Worm (Caenorhabditis elegans) whole organism, L3 larva: ENCODE results near the gene mrp-5.

ENCODE experiments used
- R02D3.7 ChIP-seq: fragments of 150-350 bp; optimal IDR thresholded peaks from 2 replicates; lab custom pipeline; 2014; ENCODE audit warnings: missing biosample characterization, missing genetic modification characterization
- ZK546.5 ChIP-seq: sonication (generic microtip); optimal IDR thresholded peaks from 2 replicates; lab custom pipeline; 2017; ENCODE audit warnings: missing biosample characterization, missing genetic modification characterization
- ama-1 ChIP-seq: fragments of 150-350 bp; optimal IDR thresholded peaks from 2 replicates; lab custom pipeline; 2018
- ceh-16 ChIP-seq: sonication (generic microtip); optimal IDR thresholded peaks from 2 replicates; lab custom pipeline; 2017; ENCODE audit warnings: missing biosample characterization, missing genetic modification characterization
- ceh-28 ChIP-seq: fragments of 150-350 bp; optimal IDR thresholded peaks from 2 replicates; lab custom pipeline; 2014; ENCODE audit warnings: missing biosample characterization, missing genetic modification reagents, missing genetic modification characterization
- ceh-82 ChIP-seq: fragments of 150-350 bp; optimal IDR thresholded peaks from 2 replicates; lab custom pipeline; 2014; ENCODE audit warnings: missing biosample characterization, missing genetic modification characterization
- ceh-9 ChIP-seq: sonication (generic microtip); optimal IDR thresholded peaks from 2 replicates; lab custom pipeline; 2018; ENCODE audit warnings: missing biosample characterization, missing genetic modification characterization
- egl-5 ChIP-seq: fragments of 150-350 bp; optimal IDR thresholded peaks from 2 replicates; lab custom pipeline; 2017; ENCODE audit warnings: missing biosample characterization, missing genetic modification reagents, missing genetic modification characterization, inconsistent platforms
- elt-1 ChIP-seq: fragments of 150-350 bp; optimal IDR thresholded peaks from 2 replicates; lab custom pipeline; 2014; ENCODE audit warnings: missing biosample characterization, missing genetic modification characterization
- elt-3 ChIP-seq, 3 experiments: fragments of 150-350 bp in 1 of 3; sonication (generic microtip) in 2 of 3; optimal IDR thresholded peaks; 2 replicates in 2 of 3; 4 replicates in 1 of 3; lab custom pipeline; 2014 to 2017; ENCODE audit warnings: missing biosample characterization in 3 of 3, missing genetic modification characterization in 3 of 3
- eor-1 ChIP-seq, 2 experiments: fragments of 150-350 bp; optimal IDR thresholded peaks; 2 replicates each; lab custom pipeline; 2014 to 2018; ENCODE audit warnings: missing biosample characterization in 2 of 2, missing genetic modification characterization in 2 of 2
- fkh-10 ChIP-seq: sonication (generic microtip); optimal IDR thresholded peaks from 2 replicates; lab custom pipeline; 2017; ENCODE audit warnings: missing biosample characterization, missing genetic modification reagents, missing genetic modification characterization
- fkh-2 ChIP-seq: fragments of 150-350 bp; optimal IDR thresholded peaks from 2 replicates; lab custom pipeline; 2014; ENCODE audit warnings: missing biosample characterization, missing genetic modification reagents, missing genetic modification characterization
- hmg-11 ChIP-seq: sonication (generic microtip); optimal IDR thresholded peaks from 2 replicates; lab custom pipeline; 2016; ENCODE audit warnings: missing genetic modification characterization, missing compliant biosample characterization
- jun-1 ChIP-seq: fragments of 150-350 bp; optimal IDR thresholded peaks from 2 replicates; lab custom pipeline; 2014; ENCODE audit warnings: missing biosample characterization, missing genetic modification reagents, missing genetic modification characterization
- lin-15B ChIP-seq: fragments of 150-350 bp; optimal IDR thresholded peaks from 2 replicates; lab custom pipeline; 2014; ENCODE audit warnings: missing biosample characterization, missing genetic modification characterization
- lsy-12 ChIP-seq: sonication (generic microtip); optimal IDR thresholded peaks from 2 replicates; lab custom pipeline; 2016; ENCODE audit warnings: mild to moderate bottlenecking, missing genetic modification characterization, missing compliant biosample characterization
- mdl-1 ChIP-seq: fragments of 150-350 bp; optimal IDR thresholded peaks from 2 replicates; lab custom pipeline; 2014; ENCODE audit warnings: missing biosample characterization, missing genetic modification characterization
- mml-1 ChIP-seq: fragments of 150-350 bp; sonication (generic microtip); optimal IDR thresholded peaks from 3 replicates; lab custom pipeline; 2014; ENCODE audit warnings: missing biosample characterization, missing genetic modification characterization
- nfya-1 ChIP-seq: sonication (generic microtip); optimal IDR thresholded peaks from 2 replicates; lab custom pipeline; 2017; ENCODE audit warnings: missing genetic modification characterization, mild to moderate bottlenecking, missing compliant biosample characterization, antibody characterized with exemption, moderate library complexity; ENCODE audit not compliant: insufficient read depth
- nhr-11 ChIP-seq: fragments of 150-350 bp; optimal IDR thresholded peaks from 2 replicates; lab custom pipeline; 2014; ENCODE audit warnings: missing biosample characterization, missing genetic modification characterization
- nhr-12 ChIP-seq: fragments of 150-350 bp; optimal IDR thresholded peaks from 2 replicates; lab custom pipeline; 2014; ENCODE audit warnings: missing biosample characterization, missing genetic modification characterization
- nhr-23 ChIP-seq: fragments of 150-350 bp; optimal IDR thresholded peaks from 2 replicates; lab custom pipeline; 2014; ENCODE audit warnings: missing biosample characterization, missing genetic modification reagents, missing genetic modification characterization
- nhr-237 ChIP-seq: fragments of 150-350 bp; optimal IDR thresholded peaks from 2 replicates; lab custom pipeline; 2014; ENCODE audit warnings: missing biosample characterization, missing genetic modification characterization
- nhr-25 ChIP-seq: sonication (generic microtip); optimal IDR thresholded peaks from 2 replicates; lab custom pipeline; 2017; ENCODE audit warnings: missing biosample characterization, missing genetic modification characterization
- nhr-28 ChIP-seq: fragments of 150-350 bp; optimal IDR thresholded peaks from 2 replicates; lab custom pipeline; 2014; ENCODE audit warnings: missing biosample characterization, missing genetic modification characterization
- nhr-43 ChIP-seq: sonication (generic microtip); optimal IDR thresholded peaks from 2 replicates; lab custom pipeline; 2016; ENCODE audit warnings: mild to moderate bottlenecking, missing genetic modification characterization, missing compliant biosample characterization; ENCODE audit not compliant: poor library complexity, severe bottlenecking
- nhr-67 ChIP-seq: fragments of 150-350 bp; optimal IDR thresholded peaks from 2 replicates; lab custom pipeline; 2014; ENCODE audit warnings: missing biosample characterization, missing genetic modification characterization
- nhr-76 ChIP-seq: fragments of 150-350 bp; sonication (generic microtip); optimal IDR thresholded peaks from 5 replicates; lab custom pipeline; 2014; ENCODE audit warnings: missing biosample characterization, missing genetic modification characterization
- nhr-77 ChIP-seq: fragments of 150-350 bp; optimal IDR thresholded peaks from 2 replicates; lab custom pipeline; 2014; ENCODE audit warnings: missing biosample characterization, missing genetic modification characterization
- pha-4 ChIP-seq: fragments of 150-350 bp; optimal IDR thresholded peaks from 2 replicates; lab custom pipeline; 2014; ENCODE audit warnings: missing biosample characterization, missing genetic modification reagents, missing genetic modification characterization
- pqm-1 ChIP-seq: fragments of 150-350 bp; optimal IDR thresholded peaks from 2 replicates; lab custom pipeline; 2017; ENCODE audit warnings: missing biosample characterization, missing genetic modification characterization, inconsistent platforms
- sea-2 ChIP-seq: fragments of 150-350 bp; sonication (generic microtip); optimal IDR thresholded peaks from 4 replicates; lab custom pipeline; 2014; ENCODE audit warnings: missing biosample characterization, missing genetic modification reagents, missing genetic modification characterization
- snpc-4 ChIP-seq: fragments of 150-350 bp; optimal IDR thresholded peaks from 2 replicates; lab custom pipeline; 2014; ENCODE audit warnings: missing biosample characterization, missing genetic modification characterization
- tbx-2 ChIP-seq: sonication (generic microtip); optimal IDR thresholded peaks from 2 replicates; lab custom pipeline; 2016; ENCODE audit warnings: mild to moderate bottlenecking, missing genetic modification characterization, missing compliant biosample characterization
- unc-39 ChIP-seq: sonication (generic microtip); optimal IDR thresholded peaks from 4 replicates; lab custom pipeline; 2017; ENCODE audit warnings: missing biosample characterization, missing genetic modification characterization
- unc-62 ChIP-seq: fragments of 150-350 bp; sonication (generic microtip); optimal IDR thresholded peaks from 4 replicates; lab custom pipeline; 2014; ENCODE audit warnings: missing biosample characterization, missing genetic modification reagents, missing genetic modification characterization
- zag-1 ChIP-seq: fragments of 150-350 bp; optimal IDR thresholded peaks from 2 replicates; lab custom pipeline; 2014; ENCODE audit warnings: missing biosample characterization, missing genetic modification characterization
- ztf-11 ChIP-seq: fragments of 150-350 bp; optimal IDR thresholded peaks from 2 replicates; lab custom pipeline; 2014; ENCODE audit warnings: missing biosample characterization, missing genetic modification characterization
- ztf-4 ChIP-seq: fragments of 150-350 bp; optimal IDR thresholded peaks from 2 replicates; lab custom pipeline; 2014; ENCODE audit warnings: missing biosample characterization, missing genetic modification characterization

Gene mrp-5

ce11 chrX:14946217-14946463 lies at the start of gene mrp-5:
TSS of gene mrp-5 (minus strand) at chrX:14946317.
- TF ChIP-seq tbx-2 (tag; lab: Kevin White, UChicago) (no peak), lsy-12 (tag; lab: Kevin White, UChicago) (no peak), ama-1 (no peak), elt-1 (tag; lab: Kevin White, UChicago) (no peak), nfya-1 (no peak), ZK546.5 (no peak), nhr-23 (no peak), ztf-11 (tag; lab: Kevin White, UChicago) (no peak), nhr-237 (tag; lab: Kevin White, UChicago) (no peak), ceh-82 (tag; lab: Kevin White, UChicago) (no peak), zag-1 (no peak), hmg-11 (no peak), fkh-2 (tag; lab: Kevin White, UChicago) (no peak), nhr-28 (tag; lab: Kevin White, UChicago) (no peak), lin-15B (tag; lab: Kevin White, UChicago) (no peak), eor-1 (tag; optimal IDR thresholded peaks at IDR 0.05; lab: Kevin White, UChicago) (no peak), nhr-43 (no peak), nhr-25 (tag; lab: Kevin White, UChicago) (no peak)

ce11 chrX:14993744-14994143 lies 47.6 kb upstream of the mrp-5 start:
- no peak for TF ChIP-seq eor-1 (tag; optimal IDR thresholded peaks at IDR 0.05; lab: Kevin White, UChicago)
- no peak for TF ChIP-seq ZK546.5
- TF ChIP-seq elt-1 (tag; lab: Kevin White, UChicago) = no peak
- no peak for TF ChIP-seq nhr-28 (tag; lab: Kevin White, UChicago)
- no peak for TF ChIP-seq nhr-77 (tag; lab: Kevin White, UChicago)
- no peak for TF ChIP-seq mml-1 (tag; lab: Kevin White, UChicago)
- TF ChIP-seq nhr-12 (tag; lab: Kevin White, UChicago) = no peak
- TF ChIP-seq nhr-25 (tag; lab: Kevin White, UChicago) = no peak
- TF ChIP-seq fkh-2 (tag; lab: Kevin White, UChicago) = no peak
- no peak for TF ChIP-seq nhr-43
- no peak for TF ChIP-seq elt-3 (tag; optimal IDR thresholded peaks at IDR 0.05; lab: Kevin White, UChicago)
- TF ChIP-seq ztf-4 (tag; lab: Kevin White, UChicago) = no peak
- no peak for TF ChIP-seq tbx-2 (tag; lab: Kevin White, UChicago)
- TF ChIP-seq sea-2 (GFP tag; lab: Kevin White, UChicago) = no peak
- TF ChIP-seq, all 47 proteins: peak for 0

DNA sequence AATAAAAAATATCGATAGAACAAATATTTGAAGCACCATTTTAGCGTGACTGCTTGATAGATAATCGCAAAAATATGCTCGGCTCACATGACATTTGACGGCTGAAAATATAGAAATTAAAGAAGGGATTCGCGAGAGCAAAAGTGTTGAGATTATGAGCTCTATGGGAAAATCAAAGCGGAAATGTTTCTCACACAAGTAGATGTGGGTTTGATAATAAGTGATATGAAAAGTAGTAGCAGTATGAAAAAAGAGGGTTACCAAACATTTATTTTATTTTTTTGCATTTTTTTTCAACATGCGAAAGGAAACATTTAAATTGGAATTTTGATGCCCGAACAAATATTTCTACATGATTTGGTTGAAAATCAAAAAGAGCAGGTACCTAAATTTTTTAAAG lies 45.2 kb upstream of the mrp-5 start, which contains the start of gene iglr-1:
Gene iglr-1 (minus strand): TSS at position 101 of the 400 bp plus-strand sequence.
- no peak for TF ChIP-seq nhr-237 (tag; lab: Kevin White, UChicago)
- TF ChIP-seq nhr-67 (tag; lab: Kevin White, UChicago) = no peak
- TF ChIP-seq snpc-4 (tag; lab: Kevin White, UChicago) = no peak
- no peak for TF ChIP-seq nhr-23
- no peak for TF ChIP-seq ztf-11 (tag; lab: Kevin White, UChicago)
- TF ChIP-seq, all 47 proteins: peak for 0

DNA sequence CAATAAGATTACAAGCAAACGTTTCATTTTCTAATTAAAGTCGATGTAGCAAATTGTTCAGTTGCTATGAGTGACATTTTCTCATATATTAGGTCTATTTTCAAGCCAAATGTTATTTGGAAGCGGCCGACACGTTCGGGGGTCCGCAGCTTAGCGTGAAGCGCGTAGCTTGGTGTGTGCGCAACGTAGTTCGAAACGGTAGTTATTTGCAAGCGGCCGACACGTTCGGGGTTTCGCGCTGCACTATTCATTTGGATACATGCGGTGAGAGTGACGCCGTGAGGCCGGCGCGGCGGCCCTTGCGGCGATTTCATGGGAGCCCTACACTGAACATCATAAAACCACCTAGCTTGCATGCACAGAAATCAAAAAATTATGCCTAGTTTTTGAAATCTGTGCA lies 42.0 kb upstream of the mrp-5 start:
- peak; percentile 40 for TF ChIP-seq snpc-4 (tag; lab: Kevin White, UChicago)
- TF ChIP-seq ceh-82 (tag; lab: Kevin White, UChicago) = no peak

DNA sequence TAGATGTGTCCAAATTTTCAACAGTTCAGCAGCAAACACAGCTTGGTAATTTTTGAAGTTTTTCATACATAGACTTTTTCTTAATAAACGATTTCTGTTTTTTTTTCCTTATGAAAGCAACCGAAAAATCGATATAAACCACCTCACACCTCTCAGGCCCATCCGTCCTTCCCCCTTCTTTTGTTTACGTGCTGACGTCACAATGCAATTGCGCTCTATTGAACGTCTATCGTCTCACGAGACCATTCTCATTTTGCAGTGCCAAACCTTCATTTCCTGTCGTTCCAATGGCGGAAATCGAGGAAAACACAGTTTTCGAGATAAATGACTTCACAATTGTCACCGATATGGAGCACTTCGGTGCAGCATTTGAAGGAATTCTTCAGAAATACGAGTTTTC lies 37.2 kb upstream of the mrp-5 start, which contains the start of gene rbg-1:
Gene rbg-1 (plus strand): TSS at position 260 of the 400 bp plus-strand sequence.
- peak; percentile 77 for TF ChIP-seq lin-15B (tag; lab: Kevin White, UChicago)
- TF ChIP-seq nhr-237 (tag; lab: Kevin White, UChicago) = no peak
- TF ChIP-seq jun-1 = peak; percentile 61
- TF ChIP-seq eor-1 (tag; optimal IDR thresholded peaks at IDR 0.05; lab: Kevin White, UChicago) = no peak
- TF ChIP-seq nhr-25 (tag; lab: Kevin White, UChicago) = peak; percentile 87
- TF ChIP-seq ceh-16 (tag; lab: Kevin White, UChicago) = no peak
- no peak for TF ChIP-seq nhr-43
- TF ChIP-seq tbx-2 (tag; lab: Kevin White, UChicago) = no peak
- TF ChIP-seq unc-62 (GFP tag; lab: Kevin White, UChicago) = no peak
- peak; percentile 79 for TF ChIP-seq ceh-28 (tag; lab: Kevin White, UChicago)
- no peak for TF ChIP-seq unc-39
- TF ChIP-seq fkh-2 (tag; lab: Kevin White, UChicago) = peak; percentile 80
- peak; percentile 50 for TF ChIP-seq sea-2 (GFP tag; lab: Kevin White, UChicago)
- no peak for TF ChIP-seq nhr-12 (tag; lab: Kevin White, UChicago)
- TF ChIP-seq fkh-10 = peak; percentile 15
- no peak for TF ChIP-seq ztf-11 (tag; lab: Kevin White, UChicago)
- TF ChIP-seq ceh-9 (tag; lab: Kevin White, UChicago) = no peak
- peak; percentile 81 for TF ChIP-seq nfya-1
- TF ChIP-seq lsy-12 (tag; lab: Kevin White, UChicago) = no peak
- TF ChIP-seq elt-3 (tag; optimal IDR thresholded peaks at IDR 0.05; lab: Kevin White, UChicago) = no peak
- TF ChIP-seq nhr-76 = no peak
- TF ChIP-seq snpc-4 (tag; lab: Kevin White, UChicago) = peak; percentile 83
- no peak for TF ChIP-seq mdl-1 (tag; lab: Kevin White, UChicago)
- no peak for TF ChIP-seq nhr-67 (tag; lab: Kevin White, UChicago)
- no peak for TF ChIP-seq ztf-4 (tag; lab: Kevin White, UChicago)
- no peak for TF ChIP-seq R02D3.7 (tag; lab: Kevin White, UChicago)
- no peak for TF ChIP-seq ZK546.5
- TF ChIP-seq pha-4 = peak; percentile 96
- TF ChIP-seq nhr-23 = peak; percentile 39
- no peak for TF ChIP-seq nhr-77 (tag; lab: Kevin White, UChicago)
- peak; percentile 35 for TF ChIP-seq pqm-1 (tag; lab: Kevin White, UChicago)
- no peak for TF ChIP-seq ama-1
- no peak for TF ChIP-seq ceh-82 (tag; lab: Kevin White, UChicago)
- TF ChIP-seq elt-1 (tag; lab: Kevin White, UChicago) = no peak
- peak; percentile 95 for TF ChIP-seq egl-5 (tag; lab: Kevin White, UChicago)
- peak; percentile 51 for TF ChIP-seq hmg-11
- TF ChIP-seq nhr-11 = no peak
- TF ChIP-seq mml-1 (tag; lab: Kevin White, UChicago) = no peak
